Worm (Caenorhabditis elegans): ENCODE measurements around the gene C29F9.8.
A peak's percentile ranks its signal among the peaks of the same experiment; 100 is the strongest.

The C29F9.8 gene

DNA sequence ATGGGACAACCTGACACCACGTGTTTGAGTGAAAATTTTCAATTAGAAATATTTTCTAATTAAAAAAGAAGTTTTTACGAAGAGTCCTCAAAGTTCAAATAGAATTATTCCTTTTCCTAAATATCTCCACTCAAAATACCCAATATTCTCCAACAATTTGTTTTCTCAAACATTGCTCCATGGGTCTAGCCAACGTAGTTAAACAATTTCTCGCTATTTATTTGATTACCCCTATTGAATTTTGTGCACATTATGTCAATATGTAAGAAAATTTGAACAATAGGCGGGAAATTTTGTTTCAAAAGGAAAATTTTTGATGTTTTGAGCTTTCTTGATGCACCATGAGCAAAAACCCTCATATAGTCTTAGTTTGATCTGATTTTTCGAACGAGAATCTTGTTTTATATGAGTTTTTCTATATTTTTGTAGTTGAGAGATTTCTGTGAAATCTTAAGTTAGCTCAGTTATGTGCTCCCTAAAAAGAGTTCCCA is 34.5 kb downstream of the C29F9.8 start (continued):
- no peak for TF ChIP-seq nhr-25 (tag; optimal IDR thresholded peaks at IDR 0.05; ENCODE audit: borderline replicate concordance, insufficient read depth)
- peak; percentile 91 for TF ChIP-seq mep-1 (tag; optimal IDR thresholded peaks at IDR 0.05)
- no peak for TF ChIP-seq unc-130 (GFP tag; optimal IDR thresholded peaks at IDR 0.05)
- TF ChIP-seq duxl-1 (tag; optimal IDR thresholded peaks at IDR 0.05; ENCODE audit: poor library complexity) = no peak
- no peak for TF ChIP-seq spr-3 (GFP tag; optimal IDR thresholded peaks at IDR 0.05)
- TF ChIP-seq nhr-102 (tag; optimal IDR thresholded peaks at IDR 0.05) = peak; percentile 2
- TF ChIP-seq fos-1 (tag; optimal IDR thresholded peaks at IDR 0.05) = no peak
- no peak for TF ChIP-seq madf-9 (GFP tag; conservative IDR thresholded peaks at IDR 0.05)
- TF ChIP-seq aha-1 (tag) = peak; percentile 97
- TF ChIP-seq F49E8.2 (tag; optimal IDR thresholded peaks at IDR 0.05; ENCODE audit: borderline replicate concordance) = no peak
- TF ChIP-seq skn-1 (tag; optimal IDR thresholded peaks at IDR 0.05) = no peak
- TF ChIP-seq dmd-8 (GFP tag; IDR thresholded peaks at IDR 0.05) = no peak
- peak; percentile 60 for TF ChIP-seq ces-1 (GFP tag; optimal IDR thresholded peaks at IDR 0.05)
- no peak for TF ChIP-seq lim-7 (GFP tag; IDR thresholded peaks at IDR 0.05)
- no peak for TF ChIP-seq Y48G9A.11 (GFP tag; IDR thresholded peaks at IDR 0.05)
- no peak for TF ChIP-seq nhr-10 (tag; optimal IDR thresholded peaks at IDR 0.05)
- TF ChIP-seq dmd-6 (GFP tag; IDR thresholded peaks at IDR 0.05) = peak; percentile 35
- 0 out of 2 replicates have a peak, but pooled peaks have one; percentile 52 for TF ChIP-seq ceh-20 (GFP tag; IDR thresholded peaks at IDR 0.05)
- no peak; the same call in 1 of the 2 replicates for TF ChIP-seq lin-29 (GFP tag; IDR thresholded peaks at IDR 0.05)
- 0 out of 2 replicates have a peak, but pooled peaks have one; percentile 45 for TF ChIP-seq ZK337.2 (GFP tag; IDR thresholded peaks at IDR 0.05)
- peak; percentile 27 for TF ChIP-seq nhr-77 (tag; optimal IDR thresholded peaks at IDR 0.05)
- TF ChIP-seq ceh-28 (tag; optimal IDR thresholded peaks at IDR 0.05) = no peak
- TF ChIP-seq php-3 (GFP tag; IDR thresholded peaks at IDR 0.05) = peak; percentile 20; the same call in 1 of the 2 replicates
- TF ChIP-seq Y5F2A.4 (GFP tag; optimal IDR thresholded peaks at IDR 0.05) = no peak
- no peak for TF ChIP-seq mes-2 (tag; optimal IDR thresholded peaks at IDR 0.05; ENCODE audit: poor library complexity, severe bottlenecking)
- TF ChIP-seq arid-1 (GFP tag; conservative IDR thresholded peaks at IDR 0.05) = peak; percentile 61
- TF ChIP-seq nhr-237 (tag; optimal IDR thresholded peaks at IDR 0.05) = peak; percentile 22
- TF ChIP-seq hlh-30 (tag; optimal IDR thresholded peaks at IDR 0.05; ENCODE audit: insufficient read depth) = no peak
- no peak for TF ChIP-seq ceh-44 (GFP tag; IDR thresholded peaks at IDR 0.05)
- TF ChIP-seq dve-1 (tag; optimal IDR thresholded peaks at IDR 0.05; ENCODE audit: insufficient read depth) = no peak
- no peak for TF ChIP-seq nhr-28 (tag; optimal IDR thresholded peaks at IDR 0.05)
- peak; percentile 50 for TF ChIP-seq lin-38 (GFP tag; IDR thresholded peaks at IDR 0.05)
- TF ChIP-seq saeg-2 (GFP tag; IDR thresholded peaks at IDR 0.05) = 0 out of 2 replicates have a peak, but pooled peaks have one; percentile 4
- TF ChIP-seq nhr-48 (tag; optimal IDR thresholded peaks at IDR 0.05) = no peak
- TF ChIP-seq pqm-1 (tag; optimal IDR thresholded peaks at IDR 0.05) = no peak
- peak; percentile 65 for TF ChIP-seq hmg-1.1 (GFP tag; IDR thresholded peaks at IDR 0.05)
- TF ChIP-seq egl-27 (tag; optimal IDR thresholded peaks at IDR 0.05) = no peak
- TF ChIP-seq ceh-62 (tag; optimal IDR thresholded peaks at IDR 0.05) = no peak
- TF ChIP-seq mdl-1 (tag; optimal IDR thresholded peaks at IDR 0.05) = no peak
- no peak for TF ChIP-seq nhr-42 (GFP tag; IDR thresholded peaks at IDR 0.05)
- peak; percentile 31; the same call in 1 of the 2 replicates for TF ChIP-seq snpc-1.2 (GFP tag; IDR thresholded peaks at IDR 0.05)
- TF ChIP-seq tag-97 (GFP tag; IDR thresholded peaks at IDR 0.05) = no peak
- TF ChIP-seq Y75B8A.6 (GFP tag; IDR thresholded peaks at IDR 0.05) = peak; percentile 50; the same call in 1 of the 2 replicates
- peak in 1 of 2 experiments; percentile 1 for TF ChIP-seq hif-1 (tag; optimal IDR thresholded peaks at IDR 0.05)
- TF ChIP-seq dpl-1 (GFP tag; optimal IDR thresholded peaks at IDR 0.05) = no peak
- TF ChIP-seq unc-39 (tag; optimal IDR thresholded peaks at IDR 0.05) = no peak
- TF ChIP-seq ceh-82 (tag; optimal IDR thresholded peaks at IDR 0.05) = no peak
- TF ChIP-seq tra-1 (GFP tag; IDR thresholded peaks at IDR 0.05) = no peak
- peak; percentile 64 for TF ChIP-seq vab-7 (GFP tag; IDR thresholded peaks at IDR 0.05)
- TF ChIP-seq T26A8.4 (GFP tag; IDR thresholded peaks at IDR 0.05) = peak; percentile 75; the same call in 1 of the 2 replicates
